Fruit fly (Drosophila melanogaster) Kc167 (cell line): ENCODE results near the gene CG14626.

Experiments
- Myc ChIP-seq: fragments of >200 bp; optimal IDR thresholded peaks from 2 replicates; lab custom pipeline; 2017; ENCODE audit warnings: missing external identifiers
- Sin3A ChIP-seq: fragments of >200 bp; optimal IDR thresholded peaks from 2 replicates; lab custom pipeline; 2018; ENCODE audit warnings: missing external identifiers
- h ChIP-seq: fragments of >200 bp; optimal IDR thresholded peaks from 3 replicates; lab custom pipeline; 2018; ENCODE audit warnings: missing external identifiers
- insv ChIP-seq: fragments of >200 bp; optimal IDR thresholded peaks from 3 replicates; lab custom pipeline; 2018; ENCODE audit warnings: missing external identifiers
- psq ChIP-seq: fragments of >200 bp; optimal IDR thresholded peaks from 2 replicates; lab custom pipeline; 2017; ENCODE audit warnings: missing external identifiers
- ttk ChIP-seq: sonication (Bioruptor generic); optimal IDR thresholded peaks from 2 replicates; lab custom pipeline; 2017; ENCODE audit warnings: missing external identifiers

The CG14626 gene

DNA sequence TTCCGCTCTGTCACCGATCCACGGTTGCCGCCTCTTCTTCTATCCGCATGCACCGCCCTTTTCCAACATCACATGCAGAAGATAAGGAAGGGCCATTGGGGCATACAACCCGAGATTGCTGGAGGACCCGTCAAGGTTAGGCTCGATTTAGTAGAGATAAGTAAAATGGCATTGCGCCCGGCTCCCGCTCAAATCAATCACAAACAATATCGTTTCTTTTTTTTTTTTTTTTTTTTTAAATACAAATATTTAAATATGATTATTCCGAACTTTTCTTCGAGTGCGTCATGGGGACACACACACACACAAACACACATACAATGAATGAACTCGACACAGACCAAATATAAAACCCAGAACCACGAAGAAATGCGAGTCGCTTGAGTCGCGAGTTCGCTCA lies 44.5 kb downstream of the CG14626 start:
- no peak for TF ChIP-seq ttk (lab: Kevin White, UChicago)
- TF ChIP-seq h, result no peak
- TF ChIP-seq Sin3A (lab: Kevin White, UChicago), result no peak
- no peak for TF ChIP-seq psq (lab: Kevin White, UChicago)
- TF ChIP-seq insv (lab: Kevin White, UChicago), result no peak
- TF ChIP-seq Myc (lab: Kevin White, UChicago), result no peak

DNA sequence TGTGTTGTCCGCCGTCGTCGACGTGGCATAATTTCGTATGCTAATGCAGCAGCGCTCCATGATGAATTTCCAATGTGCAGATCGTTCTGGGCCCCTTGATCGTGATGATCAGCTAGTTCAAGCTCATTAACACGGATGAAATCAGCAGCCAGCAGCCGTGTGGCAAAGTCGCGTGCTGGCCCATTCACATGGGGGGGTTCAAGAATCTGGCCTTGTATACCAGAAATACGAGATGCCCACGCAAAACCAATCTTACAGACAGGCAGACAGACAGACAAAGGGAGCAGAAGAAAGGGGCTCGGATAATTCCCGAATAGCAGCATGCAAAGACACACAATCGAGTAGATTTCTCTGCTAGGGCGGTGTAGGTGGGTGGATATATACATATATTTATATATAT lies 45.0 kb downstream of the CG14626 start:
- TF ChIP-seq Sin3A (lab: Kevin White, UChicago) (no peak), Myc (lab: Kevin White, UChicago) (no peak), ttk (lab: Kevin White, UChicago) (no peak), h (no peak), insv (lab: Kevin White, UChicago) (no peak)

DNA sequence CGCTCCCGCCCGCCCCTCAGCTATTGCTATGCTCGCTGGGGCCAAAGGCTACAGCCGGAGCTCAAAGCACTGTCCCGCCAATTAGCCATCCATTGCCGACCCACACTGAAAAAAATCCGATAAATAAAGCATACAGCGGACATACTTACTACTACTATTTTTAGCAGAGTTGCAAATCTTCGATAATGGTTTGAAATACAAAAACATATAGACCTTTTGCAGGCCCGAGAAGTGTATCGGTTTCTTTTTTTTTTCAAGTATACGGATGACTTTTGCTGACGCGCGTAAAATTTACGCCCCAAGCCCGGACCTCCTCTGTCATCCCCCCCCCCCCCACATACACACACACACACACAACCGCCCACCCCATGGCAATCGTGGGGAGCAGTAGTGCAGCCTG lies 47.1 kb downstream of the CG14626 start:
- no peak for TF ChIP-seq psq (lab: Kevin White, UChicago)
- no peak for TF ChIP-seq ttk (lab: Kevin White, UChicago)
- no peak for TF ChIP-seq Sin3A (lab: Kevin White, UChicago)
- TF ChIP-seq insv (lab: Kevin White, UChicago), result no peak
- no peak for TF ChIP-seq h
- TF ChIP-seq Myc (lab: Kevin White, UChicago), result no peak

DNA sequence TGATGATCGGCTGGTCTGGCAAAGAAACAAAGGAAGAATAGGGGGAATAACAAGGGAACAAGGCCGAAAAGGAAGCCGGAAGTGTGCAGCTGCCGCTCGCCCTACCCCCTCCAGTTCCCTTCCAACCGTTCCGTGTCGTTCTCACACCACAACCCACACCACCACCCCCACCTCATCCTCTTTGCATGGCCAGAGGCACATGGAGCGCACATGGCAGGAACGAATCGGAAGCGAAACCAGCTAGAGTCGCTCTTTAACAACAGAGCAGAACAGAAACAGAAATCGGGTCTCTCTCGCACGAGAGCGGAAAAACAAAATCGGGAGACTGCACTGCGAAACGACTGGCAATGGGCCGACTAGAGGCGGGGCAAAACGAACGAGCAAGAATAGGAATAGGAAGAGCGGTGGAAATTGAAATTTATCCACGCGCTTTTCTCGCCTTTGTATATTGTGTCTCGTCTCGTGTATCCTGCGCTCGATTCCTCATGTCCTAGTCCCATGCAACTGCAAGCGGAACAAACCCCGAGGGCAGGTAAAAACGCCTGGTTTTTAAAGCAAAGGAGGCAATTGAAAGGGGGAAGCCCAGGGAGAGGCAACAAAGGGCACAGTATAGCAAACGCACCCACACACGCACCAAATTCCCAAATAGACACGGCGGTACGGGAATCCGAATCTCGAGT lies 48.1 kb downstream of the CG14626 start:
- TF ChIP-seq psq (lab: Kevin White, UChicago) (no peak), Sin3A (lab: Kevin White, UChicago) (no peak), h (no peak), Myc (lab: Kevin White, UChicago) (no peak), ttk (lab: Kevin White, UChicago) (no peak), insv (lab: Kevin White, UChicago) (no peak)

DNA sequence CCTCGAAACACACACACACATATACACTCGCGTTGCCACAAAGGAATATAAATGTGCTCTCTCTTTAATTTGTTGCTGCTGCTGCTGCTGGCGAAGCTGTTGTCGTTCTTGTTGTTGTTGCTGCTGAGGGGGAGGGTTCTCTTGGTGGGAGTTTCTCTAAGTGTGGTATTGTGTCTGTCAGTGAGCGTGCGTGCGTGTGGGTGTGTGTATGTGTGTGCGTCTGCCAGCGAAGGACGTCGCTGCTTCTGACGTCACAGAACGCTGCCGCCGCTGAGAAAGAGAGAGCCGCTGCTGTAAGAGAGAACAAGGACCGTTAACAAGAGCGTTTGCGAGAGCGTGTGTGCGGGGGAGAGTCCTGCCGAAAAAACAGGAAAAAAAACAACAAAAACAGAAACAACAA lies 49.4 kb downstream of the CG14626 start:
- TF ChIP-seq Myc (lab: Kevin White, UChicago), result no peak
- no peak for TF ChIP-seq psq (lab: Kevin White, UChicago)
- TF ChIP-seq h, result no peak
- no peak for TF ChIP-seq Sin3A (lab: Kevin White, UChicago)
- no peak for TF ChIP-seq insv (lab: Kevin White, UChicago)
- no peak for TF ChIP-seq ttk (lab: Kevin White, UChicago)

DNA sequence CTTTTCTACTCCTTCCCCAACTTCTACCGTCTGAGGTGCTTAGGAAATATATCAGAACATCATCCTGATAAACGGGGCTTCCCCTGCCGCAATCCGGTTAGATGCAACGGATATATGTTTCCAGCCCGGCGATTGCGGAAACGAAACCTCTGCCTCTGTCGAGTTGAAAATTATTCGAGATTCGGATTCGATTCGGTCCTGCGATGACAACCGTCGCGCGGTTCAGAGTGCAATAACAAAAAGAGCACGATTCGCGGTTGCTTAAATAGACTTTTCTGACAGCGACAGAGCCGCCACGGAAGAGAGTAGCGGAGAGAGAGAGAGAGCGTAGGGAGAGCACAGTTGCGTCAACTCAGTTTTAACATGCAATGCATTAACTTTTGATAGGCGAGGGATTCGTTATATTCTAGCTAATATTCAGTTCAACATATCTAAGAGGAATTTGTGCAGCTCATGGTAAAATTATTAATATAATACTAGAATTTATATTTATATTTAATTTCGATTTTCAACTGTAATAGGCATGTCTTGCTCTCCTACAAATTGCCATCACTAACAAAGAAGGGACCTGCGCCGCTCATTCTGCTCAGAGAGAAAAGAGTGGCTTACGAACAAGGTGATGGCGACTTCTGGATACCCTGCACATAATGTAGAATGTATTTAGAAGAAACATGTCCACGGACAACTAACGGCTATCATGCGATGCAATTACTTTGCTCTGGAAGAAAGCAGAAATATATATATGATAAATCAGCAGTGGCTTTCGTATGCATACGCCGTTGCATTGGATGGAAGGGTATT lies 50.4 kb downstream of the CG14626 start:
- TF ChIP-seq Sin3A (lab: Kevin White, UChicago) (no peak), ttk (lab: Kevin White, UChicago) (no peak), h (no peak), insv (lab: Kevin White, UChicago) (no peak), Myc (lab: Kevin White, UChicago) (no peak), psq (lab: Kevin White, UChicago) (no peak)

DNA sequence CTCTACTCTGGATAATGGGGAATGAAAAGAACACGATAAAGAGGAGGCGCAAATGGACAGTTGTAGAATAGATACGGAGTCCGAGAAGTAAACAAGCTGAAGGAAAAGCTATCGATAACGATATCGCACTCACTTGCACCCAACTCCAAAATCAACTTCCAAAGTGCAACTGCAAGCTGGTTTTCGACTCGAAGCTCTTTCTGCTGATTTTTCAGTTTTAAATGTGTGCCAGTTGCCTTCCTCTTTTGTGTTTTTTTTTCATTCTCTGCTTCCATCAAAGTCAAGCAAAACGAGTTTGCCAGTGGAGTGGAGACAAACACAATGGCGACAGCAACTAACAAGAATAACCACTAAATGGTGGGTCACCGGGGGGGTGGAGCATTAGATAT lies 51.0 kb downstream of the CG14626 start:
- TF ChIP-seq psq (lab: Kevin White, UChicago) (no peak), Myc (lab: Kevin White, UChicago) (no peak), ttk (lab: Kevin White, UChicago) (no peak), insv (lab: Kevin White, UChicago) (no peak), Sin3A (lab: Kevin White, UChicago) (no peak), h (no peak)

DNA sequence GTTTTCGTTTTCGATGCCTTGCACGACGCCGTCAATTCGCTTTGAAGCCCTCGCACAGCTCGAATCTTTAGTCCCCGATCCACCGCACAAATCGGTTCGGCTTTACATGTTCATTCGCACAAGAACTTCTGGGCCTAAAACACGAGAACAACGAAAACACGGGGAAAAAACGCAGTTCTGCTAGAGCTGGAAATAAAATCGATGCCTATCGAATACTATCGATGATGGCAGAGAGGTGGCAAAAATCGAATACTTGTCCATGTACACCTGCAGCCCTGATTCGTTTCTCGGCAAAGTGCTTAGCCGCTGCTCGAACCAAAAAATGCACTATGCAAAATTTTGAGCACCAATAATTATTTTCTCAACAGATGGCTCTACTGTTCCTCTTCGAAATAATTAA lies 51.9 kb downstream of the CG14626 start, which contains the start of gene CG3638:
TSS of gene CG3638 (minus strand) at position 210 of the 400 bp plus-strand sequence.
- peak; percentile 24 for TF ChIP-seq psq (lab: Kevin White, UChicago)
- TF ChIP-seq Sin3A (lab: Kevin White, UChicago), result no peak
